Worm (Caenorhabditis elegans) whole organism, mixed stage, embryonic: ENCODE measurements around the gene gpa-6.

Experiments used
- blmp-1 ChIP-seq: fragments of 150-350 bp; optimal IDR thresholded peaks from 2 replicates; lab custom pipeline; 2014; ENCODE audit warnings: missing biosample characterization, missing genetic modification characterization
- ces-1 ChIP-seq: fragments of 150-350 bp; optimal IDR thresholded peaks from 2 replicates; lab custom pipeline; 2014; ENCODE audit warnings: missing biosample characterization, missing genetic modification reagents, missing genetic modification characterization
- drap-1 ChIP-seq: fragments of 200-800 bp; sonication (Bioruptor generic); optimal IDR thresholded peaks from 3 replicates; lab custom pipeline; 2018; ENCODE audit warnings: mild to moderate bottlenecking, missing genetic modification characterization, missing compliant biosample characterization
- lin-13 ChIP-seq: fragments of 150-350 bp; optimal IDR thresholded peaks from 2 replicates; lab custom pipeline; 2014; ENCODE audit warnings: missing biosample characterization, missing genetic modification characterization
- mab-5 ChIP-seq: fragments of 150-350 bp; optimal IDR thresholded peaks from 2 replicates; lab custom pipeline; 2014; ENCODE audit warnings: missing biosample characterization, missing genetic modification characterization
- nhr-28 ChIP-seq: fragments of 150-350 bp; optimal IDR thresholded peaks from 2 replicates; lab custom pipeline; 2014; ENCODE audit warnings: missing biosample characterization, missing genetic modification characterization
- pha-4 ChIP-seq: fragments of 150-350 bp; optimal IDR thresholded peaks from 2 replicates; lab custom pipeline; 2018; ENCODE audit warnings: missing biosample characterization, missing genetic modification reagents, missing genetic modification characterization
- unc-39 ChIP-seq: fragments of 150-350 bp; optimal IDR thresholded peaks from 2 replicates; lab custom pipeline; 2014; ENCODE audit warnings: missing biosample characterization, missing genetic modification characterization

DNA sequence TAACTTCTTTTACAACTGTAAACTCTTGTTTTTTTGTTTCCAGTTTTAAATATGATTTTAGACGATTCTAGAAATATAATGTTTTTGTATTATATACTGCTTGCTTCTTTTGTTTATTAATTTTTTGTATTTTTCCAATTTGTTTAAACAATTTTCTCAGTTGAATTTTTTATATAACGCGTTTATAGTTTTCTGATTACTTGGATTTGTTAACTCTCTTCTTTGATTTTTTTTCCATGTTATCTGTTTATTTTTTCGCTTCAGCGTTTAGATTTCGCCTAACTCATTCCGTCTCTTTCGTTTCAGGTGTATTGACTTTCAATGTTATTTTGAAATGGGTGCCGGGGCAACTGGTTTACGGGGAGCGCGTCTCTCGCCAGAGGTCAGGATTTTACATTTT lies at the start of gene gpa-6:
- TF ChIP-seq lin-13 (tag; lab: Kevin White, UChicago) (no peak), mab-5 (no peak), pha-4 (no peak), blmp-1 (tag; lab: Kevin White, UChicago) (no peak), drap-1 (GFP tag; lab: Kevin White, UChicago) (no peak), unc-39 (tag; lab: Kevin White, UChicago) (no peak), nhr-28 (tag; lab: Kevin White, UChicago) (no peak), ces-1 (GFP tag; lab: Kevin White, UChicago) (no peak)
